Fruit fly (Drosophila melanogaster): ENCODE results near the gene CrebA.
A peak's percentile ranks its signal among the peaks of the same experiment; 100 is the strongest.

The CrebA gene

DNA sequence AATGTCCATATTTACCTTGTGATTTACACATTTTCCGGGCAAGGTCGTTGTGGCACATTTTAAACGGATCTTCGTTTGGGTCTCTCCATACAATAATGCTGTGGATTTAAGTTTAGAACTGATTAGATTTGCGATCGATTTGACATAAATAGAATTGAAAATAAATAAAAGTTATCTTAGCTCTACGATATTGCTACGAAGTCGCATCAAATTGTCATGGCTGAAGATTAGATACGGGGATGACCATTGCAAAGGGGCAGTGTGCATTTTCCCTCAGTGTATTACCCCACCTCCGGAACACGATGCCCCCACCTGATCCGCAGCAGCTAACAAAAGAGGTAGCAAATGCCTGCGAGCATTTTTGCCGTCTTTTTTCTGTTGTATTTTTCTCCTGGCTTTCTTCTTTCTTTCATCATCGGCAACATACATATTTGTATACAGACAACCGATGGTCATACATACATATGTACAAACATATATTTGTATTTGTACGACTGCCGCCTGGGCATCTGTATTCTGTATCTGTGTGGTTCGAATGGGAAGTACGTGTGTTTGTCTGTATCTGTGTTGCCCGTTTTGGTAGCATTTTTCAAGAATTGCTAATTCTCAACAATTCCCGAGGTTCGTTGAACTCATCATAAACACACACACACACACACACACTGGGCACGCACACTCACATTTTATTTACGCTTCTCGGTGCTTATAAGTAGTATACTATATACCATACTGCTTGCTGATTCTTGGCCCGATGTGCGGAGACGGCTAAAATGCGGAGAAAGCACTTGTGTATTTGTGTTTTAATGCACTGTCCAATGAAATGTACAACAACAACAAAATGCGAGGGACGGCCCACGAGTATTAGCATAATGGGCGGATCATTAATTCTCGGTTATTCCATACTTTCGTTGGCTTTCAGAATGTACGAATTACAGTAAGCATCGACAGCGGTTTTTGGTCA, 9.5 kb downstream of the CrebA start (continued):
- no peak for TF ChIP-seq CG1647 (GFP tag; optimal IDR thresholded peaks at IDR 0.05)
- TF ChIP-seq ken (GFP tag; IDR thresholded peaks at IDR 0.05), result no peak
- TF ChIP-seq Stat92E (GFP tag; optimal IDR thresholded peaks at IDR 0.05), result peak in 1 of 3 experiments; percentile 24
- TF ChIP-seq peb (GFP tag; IDR thresholded peaks at IDR 0.05), result no peak
- no peak for TF ChIP-seq CG17328 (GFP tag; IDR thresholded peaks at IDR 0.05)
- TF ChIP-seq Mad (GFP tag; optimal IDR thresholded peaks at IDR 0.05), result no peak
- no peak for TF ChIP-seq Optix (GFP tag; IDR thresholded peaks at IDR 0.05)
- TF ChIP-seq PHDP (tag; optimal IDR thresholded peaks at IDR 0.05), result no peak
- TF ChIP-seq CG32532 (GFP tag; IDR thresholded peaks at IDR 0.05), result no peak
- TF ChIP-seq CG17802 (tag; optimal IDR thresholded peaks at IDR 0.05), result no peak
- TF ChIP-seq CG11247 (GFP tag; IDR thresholded peaks at IDR 0.05), result no peak
- TF ChIP-seq chif (GFP tag; optimal IDR thresholded peaks at IDR 0.05), result no peak
- 0 out of 3 replicates have a peak, but pooled peaks have one; percentile 10 for TF ChIP-seq row (GFP tag; IDR thresholded peaks at IDR 0.05)
- no peak for TF ChIP-seq schlank (tag; optimal IDR thresholded peaks at IDR 0.05)
- peak; percentile 88 for TF ChIP-seq cg (GFP tag; optimal IDR thresholded peaks at IDR 0.05)
- no peak for TF ChIP-seq CG30403 (GFP tag; optimal IDR thresholded peaks at IDR 0.05)
- no peak for TF ChIP-seq amos (GFP tag; IDR thresholded peaks at IDR 0.05; ENCODE audit: partially characterized antibody)
- peak; percentile 12 for TF ChIP-seq lab (GFP tag; optimal IDR thresholded peaks at IDR 0.05)
- no peak for TF ChIP-seq twi (tag; optimal IDR thresholded peaks at IDR 0.05)
- no peak for TF ChIP-seq CoRest (tag; optimal IDR thresholded peaks at IDR 0.05)
- peak; percentile 4 for TF ChIP-seq gem (tag; optimal IDR thresholded peaks at IDR 0.05)
- TF ChIP-seq scrt (GFP tag; optimal IDR thresholded peaks at IDR 0.05), result no peak
- peak; percentile 53 for TF ChIP-seq sd (tag; optimal IDR thresholded peaks at IDR 0.05)
- no peak for TF ChIP-seq HLH3B (GFP tag; IDR thresholded peaks at IDR 0.05)
- no peak for TF ChIP-seq ewg (GFP tag; optimal IDR thresholded peaks at IDR 0.05)
- TF ChIP-seq ttk (GFP tag; IDR thresholded peaks at IDR 0.05), result no peak
- no peak for TF ChIP-seq Dp (GFP tag; optimal IDR thresholded peaks at IDR 0.05)
- TF ChIP-seq gcm2 (GFP tag; optimal IDR thresholded peaks at IDR 0.05), result no peak
- no peak for TF ChIP-seq CG14014 (GFP tag; IDR thresholded peaks at IDR 0.05)
- no peak for TF ChIP-seq usp (GFP tag; optimal IDR thresholded peaks at IDR 0.05)
- TF ChIP-seq CG1603 (tag; optimal IDR thresholded peaks at IDR 0.05), result peak; percentile 31
- no peak for TF ChIP-seq MESR4 (GFP tag; optimal IDR thresholded peaks at IDR 0.05)
- TF ChIP-seq bsh (GFP tag; optimal IDR thresholded peaks at IDR 0.05), result peak in 1 of 2 experiments; percentile 20
- no peak for TF ChIP-seq zfh1 (GFP tag; IDR thresholded peaks at IDR 0.05)
- TF ChIP-seq CG4424 (GFP tag; optimal IDR thresholded peaks at IDR 0.05), result peak; percentile 15
- TF ChIP-seq CG13624 (GFP tag; optimal IDR thresholded peaks at IDR 0.05), result no peak
- TF ChIP-seq HLHmδ (GFP tag; optimal IDR thresholded peaks at IDR 0.05), result no peak
- no peak for TF ChIP-seq CkIIα-i1 (GFP tag; IDR thresholded peaks at IDR 0.05)
- no peak for TF ChIP-seq CG15269 (tag; optimal IDR thresholded peaks at IDR 0.05)
- no peak for TF ChIP-seq CG33557 (GFP tag; optimal IDR thresholded peaks at IDR 0.05)
- no peak for TF ChIP-seq Nf-YA (GFP tag; IDR thresholded peaks at IDR 0.05)
- TF ChIP-seq prd (optimal IDR thresholded peaks at IDR 0.05), result no peak
- TF ChIP-seq prd (GFP tag; IDR thresholded peaks at IDR 0.05), result peak; percentile 28; the same call in 1 of the 3 replicates
- no peak for TF ChIP-seq gsb-n (tag; optimal IDR thresholded peaks at IDR 0.05)
- no peak for TF ChIP-seq Lpt (GFP tag; optimal IDR thresholded peaks at IDR 0.05)
- TF ChIP-seq sens (GFP tag), result peak; percentile 66
- TF ChIP-seq Atf-2 (GFP tag; optimal IDR thresholded peaks at IDR 0.05), result no peak
- TF ChIP-seq lov (optimal IDR thresholded peaks at IDR 0.05), result no peak
- 0 out of 3 replicates have a peak, but pooled peaks have one; percentile 32 for TF ChIP-seq lov (GFP tag; IDR thresholded peaks at IDR 0.05)

Measured in whole organism, embryonic.